Worm (Caenorhabditis elegans) whole organism, L1 larva: ENCODE results near the gene E04D5.5.

ENCODE experiments used
- C16A3.4 ChIP-seq: fragments of 150-350 bp; optimal IDR thresholded peaks from 2 replicates; lab custom pipeline; 2014; ENCODE audit warnings: missing biosample characterization, missing genetic modification characterization
- C34B4.2 ChIP-seq: sonication (generic microtip); optimal IDR thresholded peaks from 2 replicates; lab custom pipeline; 2017; ENCODE audit warnings: mild to moderate bottlenecking, missing genetic modification characterization, missing compliant biosample characterization
- F16B12.6 ChIP-seq: fragments of 150-350 bp; optimal IDR thresholded peaks from 2 replicates; lab custom pipeline; 2014; ENCODE audit warnings: missing biosample characterization, missing genetic modification characterization
- Y116A8C.19 ChIP-seq: sonication (generic microtip); optimal IDR thresholded peaks from 2 replicates; lab custom pipeline; 2016; ENCODE audit warnings: missing compliant biosample characterization, missing genetic modification characterization, borderline replicate concordance
- aha-1 ChIP-seq: fragments of 150-350 bp; optimal IDR thresholded peaks from 2 replicates; lab custom pipeline; 2014; ENCODE audit warnings: missing biosample characterization, missing genetic modification characterization
- alr-1 ChIP-seq: fragments of 200-800 bp; sonication (Bioruptor generic); optimal IDR thresholded peaks from 2 replicates; lab custom pipeline; 2018; ENCODE audit warnings: borderline replicate concordance, mild to moderate bottlenecking, missing genetic modification characterization, missing compliant biosample characterization
- aly-2 ChIP-seq: fragments of 150-350 bp; optimal IDR thresholded peaks from 2 replicates; lab custom pipeline; 2014; ENCODE audit warnings: missing biosample characterization, missing genetic modification characterization
- blmp-1 ChIP-seq: fragments of 150-350 bp; optimal IDR thresholded peaks from 2 replicates; lab custom pipeline; 2014; ENCODE audit warnings: missing biosample characterization, missing genetic modification characterization
- ceh-63 ChIP-seq: fragments of 200-800 bp; sonication (Bioruptor generic); optimal IDR thresholded peaks from 2 replicates; lab custom pipeline; 2018; ENCODE audit warnings: mild to moderate bottlenecking, missing genetic modification characterization, missing compliant biosample characterization
- ceh-8 ChIP-seq: fragments of 200-800 bp; sonication (Bioruptor generic); optimal IDR thresholded peaks from 2 replicates; lab custom pipeline; 2018; ENCODE audit warnings: mild to moderate bottlenecking, missing genetic modification characterization, moderate library complexity, missing compliant biosample characterization
- ceh-88 ChIP-seq: fragments of 200-800 bp; sonication (Bioruptor generic); IDR thresholded peaks from 2 replicates; pipeline ENCODE4 v1.3.6; 2022; ENCODE audit warnings: missing genetic modification characterization, missing compliant biosample characterization
- ceh-90 ChIP-seq: sonication (generic microtip); optimal IDR thresholded peaks from 2 replicates; lab custom pipeline; 2016; ENCODE audit warnings: missing genetic modification characterization, missing compliant biosample characterization
- dsc-1 ChIP-seq: sonication (generic microtip); optimal IDR thresholded peaks from 2 replicates; lab custom pipeline; 2016; ENCODE audit warnings: mild to moderate bottlenecking, missing genetic modification characterization, missing compliant biosample characterization
- efl-1 ChIP-seq, 4 experiments: fragments of 150-350 bp; optimal IDR thresholded peaks in 3 of 4; peaks in 1 of 4; 1 replicate in 1 of 4; 2 replicates in 3 of 4; lab custom pipeline; 2014; ENCODE audit warnings: missing biosample characterization in 2 of 4, missing genetic modification characterization in 2 of 4, missing genetic modification reagents in 2 of 4
- efl-3 ChIP-seq: fragments of 200-800 bp; sonication (Bioruptor generic); optimal IDR thresholded peaks from 2 replicates; lab custom pipeline; 2018; ENCODE audit warnings: mild to moderate bottlenecking, missing genetic modification characterization, missing compliant biosample characterization
- egl-13 ChIP-seq: sonication (generic microtip); optimal IDR thresholded peaks from 2 replicates; lab custom pipeline; 2016; ENCODE audit warnings: missing genotype, missing genetic modification reagents, missing genetic modification characterization, missing compliant biosample characterization
- egl-27 ChIP-seq, 2 experiments: fragments of 150-350 bp in 1 of 2; sonication (generic microtip); optimal IDR thresholded peaks; 3 replicates each; lab custom pipeline; 2017 to 2018; ENCODE audit warnings: missing biosample characterization in 2 of 2, missing genetic modification characterization in 2 of 2, missing genetic modification reagents in 2 of 2
- elt-2 ChIP-seq: sonication (generic microtip); optimal IDR thresholded peaks from 2 replicates; lab custom pipeline; 2016; ENCODE audit warnings: missing genetic modification characterization, mild to moderate bottlenecking, inconsistent platforms, missing compliant biosample characterization, missing genetic modification reagents
- fkh-4 ChIP-seq: sonication (generic microtip); optimal IDR thresholded peaks from 2 replicates; lab custom pipeline; 2016; ENCODE audit warnings: missing compliant biosample characterization, missing genetic modification characterization, borderline replicate concordance
- fkh-8 ChIP-seq: sonication (generic microtip); optimal IDR thresholded peaks from 2 replicates; lab custom pipeline; 2016; ENCODE audit warnings: mild to moderate bottlenecking, missing genetic modification characterization, missing compliant biosample characterization
- fos-1 ChIP-seq: fragments of 150-350 bp; optimal IDR thresholded peaks from 2 replicates; lab custom pipeline; 2014; ENCODE audit warnings: missing biosample characterization, missing genetic modification characterization
- hlh-17 ChIP-seq: fragments of 200-800 bp; sonication (Bioruptor generic); optimal IDR thresholded peaks from 2 replicates; lab custom pipeline; 2018; ENCODE audit warnings: missing genetic modification characterization, mild to moderate bottlenecking, missing compliant biosample characterization, moderate library complexity, borderline replicate concordance
- hlh-4 ChIP-seq: sonication (generic microtip); optimal IDR thresholded peaks from 2 replicates; lab custom pipeline; 2016; ENCODE audit warnings: mild to moderate bottlenecking, missing genetic modification characterization, missing compliant biosample characterization
- jun-1 ChIP-seq: fragments of 150-350 bp; optimal IDR thresholded peaks from 2 replicates; lab custom pipeline; 2014; ENCODE audit warnings: missing biosample characterization, missing genetic modification reagents, missing genetic modification characterization
- lin-14 ChIP-seq: fragments of 200-800 bp; sonication (Bioruptor generic); optimal IDR thresholded peaks from 2 replicates; lab custom pipeline; 2018; ENCODE audit warnings: mild to moderate bottlenecking, missing genetic modification characterization, moderate library complexity, missing compliant biosample characterization
- lsy-2 ChIP-seq, 2 experiments: fragments of 150-350 bp; optimal IDR thresholded peaks; 2 replicates each; lab custom pipeline; 2014; ENCODE audit warnings: missing biosample characterization in 2 of 2, missing genetic modification characterization in 2 of 2
- mep-1 ChIP-seq: fragments of 150-350 bp; optimal IDR thresholded peaks from 2 replicates; lab custom pipeline; 2014; ENCODE audit warnings: missing biosample characterization, missing genetic modification characterization
- nhr-11 ChIP-seq: fragments of 150-350 bp; optimal IDR thresholded peaks from 2 replicates; lab custom pipeline; 2014; ENCODE audit warnings: missing biosample characterization, missing genetic modification characterization
- nhr-20 ChIP-seq: sonication (generic microtip); optimal IDR thresholded peaks from 2 replicates; lab custom pipeline; 2016; ENCODE audit warnings: mild to moderate bottlenecking, missing genetic modification characterization, missing compliant biosample characterization
- nhr-237 ChIP-seq: fragments of 150-350 bp; optimal IDR thresholded peaks from 2 replicates; lab custom pipeline; 2014; ENCODE audit warnings: missing biosample characterization, missing genetic modification characterization
- nhr-28 ChIP-seq: fragments of 150-350 bp; optimal IDR thresholded peaks from 2 replicates; lab custom pipeline; 2014; ENCODE audit warnings: missing biosample characterization, missing genetic modification characterization
- nhr-47 ChIP-seq: sonication (generic microtip); optimal IDR thresholded peaks from 2 replicates; lab custom pipeline; 2016; ENCODE audit warnings: mild to moderate bottlenecking, missing genetic modification characterization, moderate library complexity, missing compliant biosample characterization
- nhr-71 ChIP-seq: sonication (generic microtip); optimal IDR thresholded peaks from 2 replicates; lab custom pipeline; 2016; ENCODE audit warnings: mild to moderate bottlenecking, missing genetic modification characterization, moderate library complexity, missing compliant biosample characterization
- nhr-84 ChIP-seq: sonication (generic microtip); optimal IDR thresholded peaks from 2 replicates; lab custom pipeline; 2017; ENCODE audit warnings: missing biosample characterization, missing genetic modification characterization
- nhr-85 ChIP-seq: sonication (generic microtip); peaks from one replicate; lab custom pipeline; 2016; ENCODE audit warnings: missing genetic modification characterization, inconsistent platforms, missing compliant biosample characterization
- pax-3 ChIP-seq: fragments of 200-800 bp; sonication (Bioruptor generic); optimal IDR thresholded peaks from 2 replicates; lab custom pipeline; 2018; ENCODE audit warnings: mild to moderate bottlenecking, missing genetic modification characterization, moderate library complexity, missing compliant biosample characterization
- skn-1 ChIP-seq: fragments of 150-350 bp; optimal IDR thresholded peaks from 2 replicates; lab custom pipeline; 2014; ENCODE audit warnings: missing biosample characterization, missing genetic modification characterization
- snpc-4 ChIP-seq: fragments of 150-350 bp; optimal IDR thresholded peaks from 2 replicates; lab custom pipeline; 2014; ENCODE audit warnings: missing biosample characterization, missing genetic modification characterization
- snu-23 ChIP-seq: sonication (generic microtip); optimal IDR thresholded peaks from 2 replicates; lab custom pipeline; 2016; ENCODE audit warnings: missing genetic modification characterization, missing compliant biosample characterization
- sptf-1 ChIP-seq: fragments of 150-350 bp; optimal IDR thresholded peaks from 2 replicates; lab custom pipeline; 2014; ENCODE audit warnings: missing biosample characterization, missing genetic modification characterization
- sup-37 ChIP-seq: fragments of 200-800 bp; sonication (Bioruptor generic); optimal IDR thresholded peaks from 2 replicates; lab custom pipeline; 2018; ENCODE audit warnings: mild to moderate bottlenecking, missing genetic modification characterization, missing compliant biosample characterization
- swsn-7 ChIP-seq: sonication (generic microtip); optimal IDR thresholded peaks from 2 replicates; lab custom pipeline; 2016; ENCODE audit warnings: missing genetic modification characterization, missing compliant biosample characterization
- tlp-1 ChIP-seq: fragments of 150-350 bp; optimal IDR thresholded peaks from 2 replicates; lab custom pipeline; 2014; ENCODE audit warnings: missing biosample characterization, missing genetic modification characterization
- unc-130 ChIP-seq: fragments of 150-350 bp; optimal IDR thresholded peaks from 2 replicates; lab custom pipeline; 2017; ENCODE audit warnings: missing biosample characterization, missing genetic modification characterization, inconsistent platforms
- unc-30 ChIP-seq: sonication (generic microtip); optimal IDR thresholded peaks from 2 replicates; lab custom pipeline; 2017; ENCODE audit warnings: missing biosample characterization, missing genetic modification characterization
- unc-86 ChIP-seq: sonication (generic microtip); optimal IDR thresholded peaks from 2 replicates; lab custom pipeline; 2016; ENCODE audit warnings: missing genetic modification characterization, missing compliant biosample characterization
- unc-98 ChIP-seq: fragments of 200-800 bp; sonication (Bioruptor generic); IDR thresholded peaks from 2 replicates; pipeline ENCODE4 v1.3.6; 2022; ENCODE audit warnings: missing genetic modification characterization, missing compliant biosample characterization
- vab-15 ChIP-seq: sonication (generic microtip); optimal IDR thresholded peaks from 2 replicates; lab custom pipeline; 2017; ENCODE audit warnings: missing genotype, mild to moderate bottlenecking, missing genetic modification characterization, missing compliant biosample characterization
- xbp-1 ChIP-seq: sonication (generic microtip); optimal IDR thresholded peaks from 2 replicates; lab custom pipeline; 2016; ENCODE audit warnings: missing genetic modification characterization, missing compliant biosample characterization
- zip-4 ChIP-seq: fragments of 200-800 bp; sonication (Bioruptor generic); optimal IDR thresholded peaks from 2 replicates; lab custom pipeline; 2018; ENCODE audit warnings: mild to moderate bottlenecking, missing genetic modification characterization, moderate library complexity, missing compliant biosample characterization
- ztf-11 ChIP-seq, 2 experiments: sonication (generic microtip); optimal IDR thresholded peaks; 2 replicates each; lab custom pipeline; 2016 to 2017; ENCODE audit warnings: missing genetic modification characterization in 2 of 2, missing biosample characterization in 1 of 2, missing compliant biosample characterization in 1 of 2
- ztf-4 ChIP-seq: fragments of 150-350 bp; optimal IDR thresholded peaks from 2 replicates; lab custom pipeline; 2014; ENCODE audit warnings: missing biosample characterization, missing genetic modification characterization

The E04D5.5 gene

DNA sequence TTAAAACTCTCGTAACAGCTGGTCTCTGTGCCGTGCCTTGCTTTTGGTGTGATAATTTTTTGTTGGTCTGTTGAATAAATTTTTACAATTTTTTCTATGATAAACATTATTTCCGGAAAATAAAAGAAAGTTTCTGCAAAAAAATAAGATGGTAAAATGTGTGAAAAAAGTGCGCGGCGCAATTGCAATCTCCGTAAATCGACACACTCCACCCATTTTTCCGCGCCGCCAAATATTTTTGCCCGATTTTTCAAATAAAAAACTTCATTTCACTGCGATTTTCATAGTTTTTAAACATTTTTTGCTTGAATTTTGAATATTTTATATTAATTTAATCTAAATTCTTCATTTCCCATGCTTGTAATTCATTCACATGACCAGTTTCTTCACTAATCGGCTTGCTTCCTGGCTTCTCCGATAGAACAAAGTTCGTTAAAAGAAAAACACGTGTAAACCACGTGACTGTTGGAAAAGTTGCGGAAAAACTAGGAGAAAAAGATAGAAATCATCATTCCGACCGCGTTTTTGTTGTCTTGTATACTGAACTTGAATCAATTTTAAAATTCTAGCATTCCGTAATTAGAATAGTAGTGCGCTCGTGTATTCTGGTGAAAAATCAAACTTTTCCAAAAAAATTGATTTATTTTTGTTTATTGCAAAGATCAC lies 22.9 kb upstream of the E04D5.5 start (continued):
- no peak for TF ChIP-seq fkh-4 (tag; lab: Kevin White, UChicago)
- peak; percentile 56 for TF ChIP-seq blmp-1
- TF ChIP-seq ceh-63 (GFP tag; lab: Kevin White, UChicago) = no peak
- no peak for TF ChIP-seq ceh-90 (tag; lab: Kevin White, UChicago)
- TF ChIP-seq unc-86 (tag; lab: Kevin White, UChicago) = peak; percentile 66
- TF ChIP-seq fkh-8 (tag; lab: Kevin White, UChicago) = peak; percentile 63
- TF ChIP-seq unc-98 (GFP tag; lab: Robert Waterston, UW) = no peak
- no peak for TF ChIP-seq F16B12.6
- TF ChIP-seq hlh-4 (tag; lab: Kevin White, UChicago) = no peak
- peak; percentile 13 for TF ChIP-seq sup-37 (GFP tag; lab: Kevin White, UChicago)
- TF ChIP-seq egl-13 (tag; lab: Kevin White, UChicago) = peak; percentile 55
- peak; percentile 9 for TF ChIP-seq elt-2 (tag; lab: Kevin White, UChicago)
- TF ChIP-seq lsy-2 (tag; optimal IDR thresholded peaks at IDR 0.05; lab: Kevin White, UChicago) = peak; percentile 75 to 77
- no peak for TF ChIP-seq sptf-1 (tag; lab: Kevin White, UChicago)
- TF ChIP-seq unc-130 (tag; lab: Kevin White, UChicago) = peak; percentile 46
- no peak for TF ChIP-seq ztf-4
- peak; percentile 93 for TF ChIP-seq nhr-85
- TF ChIP-seq xbp-1 = peak; percentile 73
- TF ChIP-seq nhr-11 = no peak
- no peak for TF ChIP-seq efl-3 (GFP tag; lab: Kevin White, UChicago)
- no peak for TF ChIP-seq ceh-8 (GFP tag; lab: Kevin White, UChicago)
- 0 out of 2 replicates have a peak, but pooled peaks have one; percentile 20 for TF ChIP-seq ceh-88 (GFP tag; lab: Robert Waterston, UW)
- peak; percentile 73 for TF ChIP-seq mep-1 (tag; lab: Kevin White, UChicago)
- no peak for TF ChIP-seq fos-1 (tag; lab: Kevin White, UChicago)
- TF ChIP-seq egl-27 (tag; optimal IDR thresholded peaks at IDR 0.05; lab: Kevin White, UChicago) = no peak
- TF ChIP-seq tlp-1 (tag; lab: Kevin White, UChicago) = no peak
- peak in 1 of 2 experiments; percentile 42 for TF ChIP-seq ztf-11 (tag; optimal IDR thresholded peaks at IDR 0.05; lab: Kevin White, UChicago)
- TF ChIP-seq hlh-17 = no peak
- TF ChIP-seq C34B4.2 = no peak
- TF ChIP-seq pax-3 (tag; lab: Kevin White, UChicago) = peak; percentile 54
- TF ChIP-seq jun-1 (tag; lab: Kevin White, UChicago) = peak; percentile 54
- peak; percentile 45 to 73 for TF ChIP-seq efl-1 (optimal IDR thresholded peaks at IDR 0.05; lab: Kevin White, UChicago)
- TF ChIP-seq efl-1 (GFP tag; optimal IDR thresholded peaks at IDR 0.05 in 1 of 2; lab: Kevin White, UChicago) = peak; percentile 66 to 96
- TF ChIP-seq aly-2 (tag; lab: Kevin White, UChicago) = no peak
- peak; percentile 73 for TF ChIP-seq dsc-1 (tag; lab: Kevin White, UChicago)
- peak; percentile 61 for TF ChIP-seq skn-1 (tag; lab: Kevin White, UChicago)
- peak; percentile 38 for TF ChIP-seq snpc-4 (tag; lab: Kevin White, UChicago)
- TF ChIP-seq lin-14 (GFP tag; lab: Kevin White, UChicago) = peak; percentile 85
- no peak for TF ChIP-seq Y116A8C.19
- no peak for TF ChIP-seq unc-30
- TF ChIP-seq nhr-28 (tag; lab: Kevin White, UChicago) = no peak
- TF ChIP-seq nhr-47 (tag; lab: Kevin White, UChicago) = peak; percentile 80
- no peak for TF ChIP-seq vab-15 (tag; lab: Kevin White, UChicago)
- TF ChIP-seq alr-1 (tag; lab: Kevin White, UChicago) = no peak
- no peak for TF ChIP-seq aha-1 (tag; lab: Kevin White, UChicago)
- peak; percentile 19 for TF ChIP-seq zip-4 (GFP tag; lab: Kevin White, UChicago)
- TF ChIP-seq nhr-84 = no peak
- peak; percentile 86 for TF ChIP-seq nhr-71 (tag; lab: Kevin White, UChicago)
- TF ChIP-seq snu-23 (GFP tag; lab: Kevin White, UChicago) = peak; percentile 80
- TF ChIP-seq nhr-237 (tag; lab: Kevin White, UChicago) = no peak
- peak; percentile 81 for TF ChIP-seq nhr-20 (tag; lab: Kevin White, UChicago)
- peak; percentile 66 for TF ChIP-seq C16A3.4 (tag; lab: Kevin White, UChicago)
- TF ChIP-seq swsn-7 (tag; lab: Kevin White, UChicago) = peak; percentile 80
